Worm (Caenorhabditis elegans) whole organism, early embryonic: ENCODE data around the gene mec-14.

ENCODE experiments used
- ama-1 ChIP-seq: fragments of 150-350 bp; optimal IDR thresholded peaks from 2 replicates; lab custom pipeline; 2014
- tra-4 ChIP-seq: sonication (generic microtip); optimal IDR thresholded peaks from 2 replicates; lab custom pipeline; 2017; ENCODE audit warnings: missing genetic modification characterization, missing compliant biosample characterization

DNA sequence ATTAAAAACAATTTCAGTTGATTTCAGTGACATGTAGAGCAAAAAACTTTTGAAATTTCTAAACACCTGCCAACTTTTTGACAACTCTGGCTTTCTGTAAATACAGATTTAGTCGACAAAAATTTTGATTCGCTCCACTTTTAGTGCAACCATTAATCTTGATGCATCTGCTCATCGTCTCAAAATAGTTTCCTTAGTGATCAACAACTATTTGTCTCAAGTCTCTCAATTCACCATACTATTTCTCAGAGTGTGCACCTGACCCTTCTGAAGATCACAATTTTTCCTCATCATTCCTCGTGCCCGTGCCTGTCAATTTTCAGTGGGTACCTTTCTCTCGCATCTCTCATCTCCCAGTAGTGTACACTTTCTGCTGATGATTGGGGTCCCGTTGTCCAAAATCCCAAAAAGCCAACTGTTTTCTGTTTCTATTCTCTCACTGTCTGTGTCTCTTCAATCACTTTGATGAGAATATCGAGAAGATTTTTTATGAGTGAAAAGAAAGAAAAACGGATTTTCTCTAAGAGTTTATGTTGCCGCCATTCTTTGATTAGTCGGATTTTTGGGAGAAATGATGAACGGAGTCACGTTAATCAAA lies 24.2 kb upstream of the mec-14 start:
- TF ChIP-seq ama-1 (lab: Kevin White, UChicago) (no peak), tra-4 (tag; lab: Kevin White, UChicago) (no peak)
